Fruit fly (Drosophila melanogaster): ENCODE results near the gene CG11854.

CG11854 gene

dm6 chr3R:25208042-25208766 lies 33.6 kb upstream of the CG11854 start, which contains the start of gene Cad96Ca (continued):
- TF ChIP-seq CG7839 (tag; optimal IDR thresholded peaks at IDR 0.05) (no peak), Abd-B (GFP tag; optimal IDR thresholded peaks at IDR 0.05) (no peak), psq (GFP tag; optimal IDR thresholded peaks at IDR 0.05) (no peak), Chrac-16 (GFP tag; optimal IDR thresholded peaks at IDR 0.05) (no peak), kah (GFP tag; optimal IDR thresholded peaks at IDR 0.05) (no peak), CG31388 (GFP tag; optimal IDR thresholded peaks at IDR 0.05) (no peak), her (GFP tag; optimal IDR thresholded peaks at IDR 0.05) (no peak), CG14667 (GFP tag; IDR thresholded peaks at IDR 0.05) (no peak), ranshi (GFP tag; IDR thresholded peaks at IDR 0.05) (no peak), croc (GFP tag; conservative IDR thresholded peaks at IDR 0.05) (no peak), crol (GFP tag; IDR thresholded peaks at IDR 0.05) (no peak), CG18011 (GFP tag; optimal IDR thresholded peaks at IDR 0.05) (peak; percentile 46), gro (GFP tag; optimal IDR thresholded peaks at IDR 0.05) (no peak), zen2 (GFP tag; IDR thresholded peaks at IDR 0.05; ENCODE audit: partially characterized antibody) (peak; percentile 40; the same call in 2 of the 3 replicates), usp (GFP tag; optimal IDR thresholded peaks at IDR 0.05) (no peak), CG15073 (GFP tag; optimal IDR thresholded peaks at IDR 0.05) (no peak), nom (GFP tag; optimal IDR thresholded peaks at IDR 0.05) (peak; percentile 46), wor (GFP tag; IDR thresholded peaks at IDR 0.05) (no peak), Eip74EF (GFP tag; optimal IDR thresholded peaks at IDR 0.05) (no peak), CG3407 (GFP tag; optimal IDR thresholded peaks at IDR 0.05) (no peak), MESR4 (GFP tag; optimal IDR thresholded peaks at IDR 0.05) (no peak), az2 (GFP tag; optimal IDR thresholded peaks at IDR 0.05) (no peak), dysf (GFP tag; IDR thresholded peaks at IDR 0.05) (no peak), vvl (GFP tag; IDR thresholded peaks at IDR 0.05) (peak; percentile 53; the same call in 1 of the 2 replicates), ken (GFP tag; IDR thresholded peaks at IDR 0.05) (0 out of 3 replicates have a peak, but pooled peaks have one; percentile 6), HmgD (GFP tag; optimal IDR thresholded peaks at IDR 0.05) (no peak), Dll (GFP tag; IDR thresholded peaks at IDR 0.05; ENCODE audit: partially characterized antibody) (no peak), CkIIα-i1 (GFP tag; IDR thresholded peaks at IDR 0.05) (no peak), CoRest (tag; optimal IDR thresholded peaks at IDR 0.05) (no peak), CG12769 (tag; optimal IDR thresholded peaks at IDR 0.05) (peak; percentile 93), CG12942 (GFP tag; optimal IDR thresholded peaks at IDR 0.05) (no peak), slou (GFP tag; optimal IDR thresholded peaks at IDR 0.05) (no peak), CG15269 (tag; optimal IDR thresholded peaks at IDR 0.05) (no peak), CG18599 (GFP tag; optimal IDR thresholded peaks at IDR 0.05) (no peak), Dip3 (GFP tag; optimal IDR thresholded peaks at IDR 0.05) (no peak), HLH3B (GFP tag; IDR thresholded peaks at IDR 0.05) (no peak), ERR (GFP tag; optimal IDR thresholded peaks at IDR 0.05) (no peak)

- no peak for TF ChIP-seq Dfd (GFP tag; optimal IDR thresholded peaks at IDR 0.05)
- 0 out of 2 replicates have a peak, but pooled peaks have one; percentile 12 for TF ChIP-seq CG14014 (GFP tag; IDR thresholded peaks at IDR 0.05)
- TF ChIP-seq CG6791 (GFP tag; IDR thresholded peaks at IDR 0.05; ENCODE audit: partially characterized antibody) = 0 out of 3 replicates have a peak, but pooled peaks have one; percentile 8
- peak; percentile 4 for TF ChIP-seq ATbp (GFP tag; optimal IDR thresholded peaks at IDR 0.05)
- TF ChIP-seq Gsc (GFP tag; IDR thresholded peaks at IDR 0.05) = no peak
- peak; percentile 66 for TF ChIP-seq ci (GFP tag; IDR thresholded peaks at IDR 0.05)
- no peak for TF ChIP-seq Dip2 (GFP tag; IDR thresholded peaks at IDR 0.05)
- TF ChIP-seq CG1024 (GFP tag; IDR thresholded peaks at IDR 0.05) = 0 out of 2 replicates have a peak, but pooled peaks have one; percentile 26
- 0 out of 3 replicates have a peak, but pooled peaks have one; percentile 9 for TF ChIP-seq otp (GFP tag; IDR thresholded peaks at IDR 0.05)
- peak; percentile 49 for TF ChIP-seq sens (GFP tag)
- TF ChIP-seq CG10431 (GFP tag; optimal IDR thresholded peaks at IDR 0.05) = no peak
- peak; percentile 29 for TF ChIP-seq pros (GFP tag; optimal IDR thresholded peaks at IDR 0.05)
- TF ChIP-seq Awh (GFP tag; IDR thresholded peaks at IDR 0.05) = peak; percentile 62
- TF ChIP-seq pan (optimal IDR thresholded peaks at IDR 0.05) = no peak
- peak in 1 of 2 experiments; percentile 30 for TF ChIP-seq pan (GFP tag; optimal IDR thresholded peaks at IDR 0.05 in 1 of 2, IDR thresholded peaks at IDR 0.05 in 1 of 2)
- 0 out of 2 replicates have a peak, but pooled peaks have one; percentile 26 for TF ChIP-seq seq (GFP tag; IDR thresholded peaks at IDR 0.05)
Observed at dm6 chr3R:25208767-25209075, 33.1 kb upstream of the CG11854 start.
